Worm (Caenorhabditis elegans) whole organism, L4 larva: Measurements from ENCODE around the gene nlp-47.

Experiments
- R02D3.7 ChIP-seq: fragments of 150-350 bp; sonication (generic microtip); optimal IDR thresholded peaks from 3 replicates; lab custom pipeline; 2014; ENCODE audit warnings: missing biosample characterization, missing genetic modification characterization
- dpl-1 ChIP-seq: fragments of 150-350 bp; optimal IDR thresholded peaks from 2 replicates; lab custom pipeline; 2014; ENCODE audit warnings: missing biosample characterization, missing genetic modification reagents, missing genetic modification characterization
- lin-15B ChIP-seq: fragments of 150-350 bp; sonication (generic microtip); optimal IDR thresholded peaks from 3 replicates; lab custom pipeline; 2014; ENCODE audit warnings: missing biosample characterization, missing genetic modification characterization
- nhr-11 ChIP-seq: fragments of 150-350 bp; optimal IDR thresholded peaks from 2 replicates; lab custom pipeline; 2014; ENCODE audit warnings: missing biosample characterization, missing genetic modification characterization
- snpc-4 ChIP-seq: fragments of 150-350 bp; optimal IDR thresholded peaks from 2 replicates; lab custom pipeline; 2014; ENCODE audit warnings: missing biosample characterization, missing genetic modification characterization
- unc-130 ChIP-seq: sonication (generic microtip); optimal IDR thresholded peaks from 2 replicates; lab custom pipeline; 2016; ENCODE audit warnings: missing genetic modification reagents, missing genetic modification characterization, missing compliant biosample characterization
- unc-39 ChIP-seq: sonication (generic microtip); optimal IDR thresholded peaks from 2 replicates; lab custom pipeline; 2017; ENCODE audit warnings: missing biosample characterization, missing genetic modification characterization

ce11 chrIV:5333484-5333883, 42.8 kb downstream of the nlp-47 start:
- TF ChIP-seq lin-15B (tag; lab: Kevin White, UChicago) (no peak), R02D3.7 (tag; lab: Kevin White, UChicago) (no peak), snpc-4 (tag; lab: Kevin White, UChicago) (no peak), nhr-11 (tag; lab: Kevin White, UChicago) (no peak), unc-130 (GFP tag; lab: Kevin White, UChicago) (no peak), dpl-1 (GFP tag; lab: Kevin White, UChicago) (no peak), unc-39 (no peak)
